Worm (Caenorhabditis elegans) whole organism, early embryonic: ENCODE measurements around the gene str-114.

Experiments
- ama-1 ChIP-seq: fragments of 150-350 bp; optimal IDR thresholded peaks from 2 replicates; lab custom pipeline; 2014
- ceh-13 ChIP-seq: fragments of 200-800 bp; sonication (Bioruptor generic); optimal IDR thresholded peaks from 2 replicates; lab custom pipeline; 2018; ENCODE audit warnings: mild to moderate bottlenecking, missing genetic modification characterization, missing compliant biosample characterization
- flt-1 ChIP-seq: fragments of 200-800 bp; sonication (Bioruptor generic); IDR thresholded peaks from 2 replicates; pipeline ENCODE4 v1.3.6; 2022; ENCODE audit warnings: missing genetic modification characterization, missing compliant biosample characterization
- hmg-4 ChIP-seq: fragments of 200-800 bp; sonication (Bioruptor generic); optimal IDR thresholded peaks from 2 replicates; lab custom pipeline; 2018; ENCODE audit warnings: mild to moderate bottlenecking, missing genetic modification characterization, missing compliant biosample characterization
- hnd-1 ChIP-seq: sonication (generic microtip); optimal IDR thresholded peaks from 2 replicates; lab custom pipeline; 2016; ENCODE audit warnings: missing genetic modification characterization, missing compliant biosample characterization
- scrt-1 ChIP-seq: fragments of 200-800 bp; sonication (Bioruptor generic); IDR thresholded peaks from 2 replicates; pipeline ENCODE4 v1.3.6; 2022; ENCODE audit warnings: missing genetic modification characterization, missing compliant biosample characterization
- tbx-11 ChIP-seq: fragments of 200-800 bp; sonication (Bioruptor generic); IDR thresholded peaks from 2 replicates; pipeline ENCODE4 v1.3.6; 2022; ENCODE audit warnings: missing genetic modification characterization, missing compliant biosample characterization
- tbx-37 ChIP-seq: fragments of 200-800 bp; sonication (Bioruptor generic); conservative IDR thresholded peaks from 2 replicates; pipeline ENCODE4 v1.3.6; 2022; ENCODE audit warnings: missing genetic modification reagents, missing genetic modification characterization, missing compliant biosample characterization
- tra-4 ChIP-seq: sonication (generic microtip); optimal IDR thresholded peaks from 2 replicates; lab custom pipeline; 2017; ENCODE audit warnings: missing genetic modification characterization, missing compliant biosample characterization

DNA sequence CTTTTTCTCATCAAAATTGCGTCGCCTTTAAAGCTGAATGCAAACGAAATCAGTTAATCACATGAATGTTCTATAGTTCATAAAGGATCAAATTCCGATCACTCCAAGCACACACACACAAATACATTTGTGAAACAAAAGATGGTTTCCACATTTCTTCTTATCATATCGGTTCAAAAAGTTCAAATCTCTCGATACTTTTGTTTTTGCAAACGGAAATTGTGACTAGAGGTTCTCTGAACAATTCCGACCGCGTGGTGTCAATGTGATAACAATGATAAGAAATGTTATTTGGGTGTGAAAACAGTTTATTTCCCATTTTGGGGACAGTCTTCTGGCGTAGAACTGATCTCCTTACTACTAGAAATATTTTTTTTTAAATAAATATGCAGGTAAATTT is 32.7 kb upstream of the str-114 start:
- TF ChIP-seq hnd-1 (tag; lab: Kevin White, UChicago) (no peak), tbx-11 (GFP tag; lab: Robert Waterston, UW) (no peak), tbx-37 (GFP tag; lab: Robert Waterston, UW) (no peak), ceh-13 (GFP tag; lab: Kevin White, UChicago) (no peak), hmg-4 (no peak), ama-1 (no peak), tra-4 (tag; lab: Kevin White, UChicago) (no peak), scrt-1 (GFP tag; lab: Robert Waterston, UW) (no peak), flt-1 (GFP tag; lab: Robert Waterston, UW) (no peak)
